Fruit fly (Drosophila melanogaster): ENCODE measurements around the gene CG8852.
A peak's percentile ranks its signal among the peaks of the same experiment; 100 is the strongest.

The CG8852 gene

DNA sequence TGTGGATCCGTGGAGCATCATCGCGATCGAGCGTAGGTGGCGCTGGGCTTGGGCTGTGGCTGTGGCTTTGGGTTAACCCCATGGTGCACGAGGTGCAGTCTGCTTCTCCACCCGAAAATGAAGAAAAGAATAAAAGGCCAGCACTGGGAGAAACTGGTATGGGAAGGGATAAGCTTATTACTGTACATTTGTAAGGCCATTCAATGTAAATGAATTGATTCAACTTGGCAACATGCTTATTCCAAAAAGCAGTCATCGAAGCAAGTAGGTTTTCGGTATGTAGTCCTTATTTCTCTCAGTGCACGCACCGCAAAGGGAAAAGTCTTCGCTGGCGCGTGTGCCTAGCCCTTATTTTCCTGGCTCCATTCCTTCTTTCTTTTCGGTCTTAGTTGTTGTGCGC is 41.6 kb downstream of the CG8852 start (continued):
- TF ChIP-seq pzg (GFP tag; optimal IDR thresholded peaks at IDR 0.05): no peak
- TF ChIP-seq CG11093 (GFP tag; IDR thresholded peaks at IDR 0.05): no peak
- TF ChIP-seq CG4404 (GFP tag; IDR thresholded peaks at IDR 0.05): peak; percentile 47; the same call in 1 of the 2 replicates
- TF ChIP-seq CG18599 (GFP tag; optimal IDR thresholded peaks at IDR 0.05): no peak
- no peak for TF ChIP-seq ac (GFP tag; optimal IDR thresholded peaks at IDR 0.05)
- TF ChIP-seq grau (tag; optimal IDR thresholded peaks at IDR 0.05): peak; percentile 24
- TF ChIP-seq Bdp1 (GFP tag; optimal IDR thresholded peaks at IDR 0.05): peak; percentile 22
- TF ChIP-seq NC2β (GFP tag; optimal IDR thresholded peaks at IDR 0.05): peak; percentile 24
- peak; percentile 51 for TF ChIP-seq CG10267 (tag; optimal IDR thresholded peaks at IDR 0.05)
- peak; percentile 25; the same call in 1 of the 2 replicates for TF ChIP-seq sens-2 (GFP tag; IDR thresholded peaks at IDR 0.05)
- TF ChIP-seq en (GFP tag; optimal IDR thresholded peaks at IDR 0.05): no peak
- TF ChIP-seq CG16779 (GFP tag; IDR thresholded peaks at IDR 0.05): no peak
- no peak for TF ChIP-seq CG15269 (tag; optimal IDR thresholded peaks at IDR 0.05)
- TF ChIP-seq CG9932 (GFP tag; IDR thresholded peaks at IDR 0.05): no peak
- peak; percentile 7 for TF ChIP-seq CG12236 (GFP tag; optimal IDR thresholded peaks at IDR 0.05)
- peak; percentile 26 for TF ChIP-seq CG30403 (GFP tag; optimal IDR thresholded peaks at IDR 0.05)
- peak; percentile 43 for TF ChIP-seq CG12391 (tag; optimal IDR thresholded peaks at IDR 0.05)
- peak; percentile 37 for TF ChIP-seq D19A (tag; optimal IDR thresholded peaks at IDR 0.05)
- peak; percentile 19 for TF ChIP-seq kni (GFP tag; optimal IDR thresholded peaks at IDR 0.05)
- 0 out of 2 replicates have a peak, but pooled peaks have one; percentile 7 for TF ChIP-seq dati (GFP tag; IDR thresholded peaks at IDR 0.05)
- TF ChIP-seq shn (GFP tag; optimal IDR thresholded peaks at IDR 0.05): no peak
- TF ChIP-seq Mrtf (GFP tag; IDR thresholded peaks at IDR 0.05): 0 out of 3 replicates have a peak, but pooled peaks have one; percentile 19
- no peak for TF ChIP-seq Sin3A (optimal IDR thresholded peaks at IDR 0.05)
- TF ChIP-seq pnt (GFP tag; optimal IDR thresholded peaks at IDR 0.05): peak; percentile 50
- TF ChIP-seq CG9609 (GFP tag; optimal IDR thresholded peaks at IDR 0.05): peak; percentile 3
- TF ChIP-seq dmrt99B (tag; optimal IDR thresholded peaks at IDR 0.05): peak; percentile 30
- TF ChIP-seq ham (GFP tag; IDR thresholded peaks at IDR 0.05): no peak
- no peak for TF ChIP-seq HmgD (GFP tag; optimal IDR thresholded peaks at IDR 0.05)
- TF ChIP-seq Rfx (GFP tag; IDR thresholded peaks at IDR 0.05): no peak
- TF ChIP-seq odd (GFP tag; optimal IDR thresholded peaks at IDR 0.05): peak; percentile 21
- peak; percentile 10 for TF ChIP-seq CG10654 (GFP tag; optimal IDR thresholded peaks at IDR 0.05)
- TF ChIP-seq CG17328 (GFP tag; IDR thresholded peaks at IDR 0.05): 0 out of 2 replicates have a peak, but pooled peaks have one; percentile 49
- no peak for TF ChIP-seq CG14014 (GFP tag; IDR thresholded peaks at IDR 0.05)
- TF ChIP-seq CG30020 (tag; optimal IDR thresholded peaks at IDR 0.05): no peak
- TF ChIP-seq CG10959 (GFP tag; IDR thresholded peaks at IDR 0.05): peak; percentile 54; the same call in 1 of the 2 replicates
- TF ChIP-seq Oli (tag; optimal IDR thresholded peaks at IDR 0.05): peak; percentile 25
- no peak for TF ChIP-seq CG3726 (GFP tag; IDR thresholded peaks at IDR 0.05)
- peak; percentile 53 for TF ChIP-seq CG7839 (tag; optimal IDR thresholded peaks at IDR 0.05)
- no peak for TF ChIP-seq Myb (GFP tag; optimal IDR thresholded peaks at IDR 0.05)
- no peak for TF ChIP-seq CTCF (GFP tag; optimal IDR thresholded peaks at IDR 0.05)
- no peak for TF ChIP-seq CG42726 (GFP tag; IDR thresholded peaks at IDR 0.05; ENCODE audit: partially characterized antibody)
- TF ChIP-seq H15 (GFP tag; IDR thresholded peaks at IDR 0.05): no peak
- peak; percentile 43 for TF ChIP-seq trem (tag; optimal IDR thresholded peaks at IDR 0.05)
- peak; percentile 8 for TF ChIP-seq NC2α (GFP tag; optimal IDR thresholded peaks at IDR 0.05)
- peak; percentile 48 to 72 for TF ChIP-seq bsh (GFP tag; optimal IDR thresholded peaks at IDR 0.05)
- TF ChIP-seq CG17361 (GFP tag; IDR thresholded peaks at IDR 0.05): peak; percentile 62; the same call in 2 of the 3 replicates
- peak; percentile 49 for TF ChIP-seq CG15696 (tag; optimal IDR thresholded peaks at IDR 0.05)
- TF ChIP-seq ato (GFP tag; IDR thresholded peaks at IDR 0.05; ENCODE audit: partially characterized antibody): no peak
- TF ChIP-seq CG13775 (GFP tag; optimal IDR thresholded peaks at IDR 0.05): peak; percentile 12
- TF ChIP-seq Dad (GFP tag; optimal IDR thresholded peaks at IDR 0.05): no peak
- TF ChIP-seq inv (GFP tag; IDR thresholded peaks at IDR 0.05; ENCODE audit: partially characterized antibody): no peak
- TF ChIP-seq jing (GFP tag; optimal IDR thresholded peaks at IDR 0.05): peak; percentile 30

All from whole organism, embryonic.